Fruit fly (Drosophila melanogaster): ENCODE results near the gene CG12182.

The CG12182 gene

dm6 chr3L:2548932-2549331 lies 50.4 kb downstream of the CG12182 start (continued):
- TF ChIP-seq fd59A (GFP tag; optimal IDR thresholded peaks at IDR 0.05) (no peak), topi (GFP tag; optimal IDR thresholded peaks at IDR 0.05) (peak; percentile 67), pdm3 (GFP tag; optimal IDR thresholded peaks at IDR 0.05) (peak; percentile 46), CG16779 (tag; optimal IDR thresholded peaks at IDR 0.05) (no peak), dsx (GFP tag; optimal IDR thresholded peaks at IDR 0.05; ENCODE audit: poor library complexity, severe bottlenecking) (peak; percentile 25), esn (GFP tag; optimal IDR thresholded peaks at IDR 0.05) (peak; percentile 41), Eip75B (GFP tag; optimal IDR thresholded peaks at IDR 0.05) (peak; percentile 17), CG6276 (GFP tag; optimal IDR thresholded peaks at IDR 0.05) (peak; percentile 38), salr (GFP tag; optimal IDR thresholded peaks at IDR 0.05) (peak; percentile 8 to 33), CG3032 (tag; optimal IDR thresholded peaks at IDR 0.05) (peak; percentile 41), Eip78C (GFP tag) (peak; percentile 92), spab (GFP tag; optimal IDR thresholded peaks at IDR 0.05) (peak; percentile 56), Hr4 (GFP tag; optimal IDR thresholded peaks at IDR 0.05) (peak; percentile 24), net (GFP tag; optimal IDR thresholded peaks at IDR 0.05) (no peak), Sox102F (GFP tag; optimal IDR thresholded peaks at IDR 0.05) (peak; percentile 1), vri (GFP tag; optimal IDR thresholded peaks at IDR 0.05) (no peak), CG11294 (GFP tag; IDR thresholded peaks at IDR 0.05) (no peak), CG6163 (GFP tag; IDR thresholded peaks at IDR 0.05) (peak; percentile 61; the same call in 2 of the 3 replicates), acj6 (GFP tag; optimal IDR thresholded peaks at IDR 0.05) (peak; percentile 37), Ets21C (GFP tag; optimal IDR thresholded peaks at IDR 0.05) (no peak), CG4318 (GFP tag; optimal IDR thresholded peaks at IDR 0.05) (no peak), CG3919 (GFP tag; optimal IDR thresholded peaks at IDR 0.05) (peak; percentile 74), ss (GFP tag; optimal IDR thresholded peaks at IDR 0.05) (peak; percentile 34 to 61), CG32006 (GFP tag; optimal IDR thresholded peaks at IDR 0.05) (peak; percentile 46), CG8319 (GFP tag; optimal IDR thresholded peaks at IDR 0.05) (no peak)

dm6 chr3L:2545913-2546312 lies 53.5 kb downstream of the CG12182 start:
- peak; percentile 27 for TF ChIP-seq fkh (GFP tag; optimal IDR thresholded peaks at IDR 0.05)
- no peak for TF ChIP-seq CG6276 (GFP tag; optimal IDR thresholded peaks at IDR 0.05)
- TF ChIP-seq Blimp-1 (GFP tag; optimal IDR thresholded peaks at IDR 0.05) = peak; percentile 31
- TF ChIP-seq ss (GFP tag; optimal IDR thresholded peaks at IDR 0.05) = peak in 1 of 2 experiments; percentile 35

Data from whole organism, prepupa.